Fruit fly (Drosophila melanogaster) whole organism, embryonic: Measurements from ENCODE around the gene Plzf.
A peak's percentile ranks its signal among the peaks of the same experiment; 100 is the strongest.

Experiments
- ATbp ChIP-seq: fragments of 200-800 bp; sonication (Bioruptor generic); optimal IDR thresholded peaks from 2 replicates; lab custom pipeline; 2017; ENCODE audit warnings: missing biosample characterization, mild to moderate bottlenecking, missing genetic modification characterization, missing genetic modification reagents
- Awh ChIP-seq: fragments of 200-800 bp; sonication (Bioruptor generic); IDR thresholded peaks from 2 replicates; pipeline ENCODE4, ENCODE4 v1.3.6; 2022; ENCODE audit warnings: missing biosample characterization, missing genetic modification characterization
- CG10209 ChIP-seq: fragments of 200-800 bp; sonication (Bioruptor generic); optimal IDR thresholded peaks from 3 replicates; lab custom pipeline; 2017; ENCODE audit warnings: missing biosample characterization, mild to moderate bottlenecking, missing genetic modification characterization, missing genetic modification reagents
- CG10267 ChIP-seq: fragments of 200-800 bp; sonication (Bioruptor generic); optimal IDR thresholded peaks from 2 replicates; lab custom pipeline; 2018; ENCODE audit warnings: missing biosample characterization, mild to moderate bottlenecking, missing genetic modification characterization, moderate library complexity
- CG10274 ChIP-seq: fragments of 200-800 bp; sonication (Bioruptor generic); optimal IDR thresholded peaks from 3 replicates; lab custom pipeline; 2017; ENCODE audit warnings: missing biosample characterization, mild to moderate bottlenecking, missing genetic modification characterization
- CG10565 ChIP-seq: fragments of 200-800 bp; sonication (Bioruptor generic); optimal IDR thresholded peaks from 3 replicates; lab custom pipeline; 2016; ENCODE audit warnings: missing biosample characterization, mild to moderate bottlenecking, missing genetic modification characterization
- CG11085 ChIP-seq: fragments of 200-800 bp; sonication (Bioruptor generic); IDR thresholded peaks from 2 replicates; pipeline ENCODE4 v1.3.6; 2022; ENCODE audit warnings: missing biosample characterization, missing genetic modification characterization
- CG12391 ChIP-seq: fragments of 200-800 bp; sonication (Bioruptor generic); optimal IDR thresholded peaks from 3 replicates; lab custom pipeline; 2018; ENCODE audit warnings: missing biosample characterization, mild to moderate bottlenecking, missing genetic modification characterization, moderate library complexity
- CG1602 ChIP-seq: fragments of 200-800 bp; sonication (Bioruptor generic); optimal IDR thresholded peaks from 3 replicates; lab custom pipeline; 2016; ENCODE audit warnings: missing biosample characterization, missing genetic modification characterization
- CG17912 ChIP-seq: fragments of 200-800 bp; sonication (Bioruptor generic); optimal IDR thresholded peaks from 2 replicates; lab custom pipeline; 2018; ENCODE audit warnings: missing biosample characterization, mild to moderate bottlenecking, missing genetic modification characterization
- CG30020 ChIP-seq: fragments of 200-800 bp; optimal IDR thresholded peaks from 2 replicates; lab custom pipeline; 2019; ENCODE audit warnings: missing biosample characterization, mild to moderate bottlenecking, missing genetic modification characterization, moderate library complexity
- CG31388 ChIP-seq: fragments of 200-800 bp; sonication (Bioruptor generic); optimal IDR thresholded peaks from 2 replicates; lab custom pipeline; 2016; ENCODE audit warnings: missing biosample characterization, missing genetic modification characterization
- CG6791 ChIP-seq: fragments of 200-800 bp; sonication (Bioruptor generic); IDR thresholded peaks from 3 replicates; pipeline ENCODE4 v1.3.6; 2022; ENCODE audit warnings: missing biosample characterization, missing genetic modification characterization; ENCODE audit not compliant: partially characterized antibody
- CG7357 ChIP-seq: fragments of 200-800 bp; sonication (Bioruptor generic); IDR thresholded peaks from 3 replicates; pipeline ENCODE4 v1.3.6; 2022; ENCODE audit warnings: missing biosample characterization, missing genetic modification characterization
- CG7963 ChIP-seq: fragments of 200-800 bp; sonication (Bioruptor generic); IDR thresholded peaks from 3 replicates; pipeline ENCODE4 v1.3.6; 2022; ENCODE audit warnings: missing biosample characterization, missing genetic modification characterization; ENCODE audit not compliant: partially characterized antibody
- CG9609 ChIP-seq: fragments of 200-800 bp; sonication (Bioruptor generic); optimal IDR thresholded peaks from 3 replicates; lab custom pipeline; 2016; ENCODE audit warnings: missing biosample characterization, missing genetic modification characterization
- CG9876 ChIP-seq: fragments of 200-800 bp; sonication (Bioruptor generic); optimal IDR thresholded peaks from 2 replicates; lab custom pipeline; 2016; ENCODE audit warnings: missing biosample characterization, missing genetic modification characterization
- CoRest ChIP-seq: fragments of 200-800 bp; sonication (Bioruptor generic); optimal IDR thresholded peaks from 3 replicates; lab custom pipeline; 2018; ENCODE audit warnings: missing biosample characterization, mild to moderate bottlenecking, missing genetic modification characterization, moderate library complexity
- D19B ChIP-seq: fragments of 200-800 bp; sonication (Bioruptor generic); optimal IDR thresholded peaks from 2 replicates; lab custom pipeline; 2017; ENCODE audit warnings: missing biosample characterization, mild to moderate bottlenecking, missing genetic modification characterization
- Dref ChIP-seq: fragments of 200-800 bp; sonication (Bioruptor generic); IDR thresholded peaks from 2 replicates; pipeline ENCODE4 v1.3.6; 2022; ENCODE audit warnings: missing biosample characterization, missing genetic modification characterization
- Ets65A ChIP-seq: fragments of 200-800 bp; sonication (Bioruptor generic); peaks from one replicate; lab custom pipeline; 2016; ENCODE audit warnings: missing biosample characterization, missing genetic modification characterization
- Gsc ChIP-seq: fragments of 200-800 bp; sonication (Bioruptor generic); IDR thresholded peaks from 2 replicates; pipeline ENCODE4 v1.3.6; 2022; ENCODE audit warnings: missing biosample characterization, missing genetic modification characterization
- HHEX ChIP-seq: fragments of 200-800 bp; sonication (Bioruptor generic); optimal IDR thresholded peaks from 3 replicates; lab custom pipeline; 2017; ENCODE audit warnings: missing biosample characterization, mild to moderate bottlenecking, missing genetic modification characterization, missing genetic modification reagents
- Hr78 ChIP-seq, 2 experiments: fragments of 200-800 bp in 1 of 2; fragments of >200 bp in 1 of 2; sonication (Bioruptor generic) in 1 of 2; optimal IDR thresholded peaks; 2 replicates each; lab custom pipeline; 2017 to 2019; ENCODE audit warnings: missing biosample characterization in 2 of 2, missing genetic modification characterization in 2 of 2, mild to moderate bottlenecking in 1 of 2, moderate library complexity in 1 of 2
- Lpt ChIP-seq: fragments of >200 bp; optimal IDR thresholded peaks from 2 replicates; lab custom pipeline; 2018; ENCODE audit warnings: missing biosample characterization, missing genetic modification characterization
- Opbp ChIP-seq: fragments of 200-800 bp; sonication (Bioruptor generic); IDR thresholded peaks from 3 replicates; pipeline ENCODE4 v1.3.6; 2022; ENCODE audit warnings: missing biosample characterization, missing genetic modification characterization; ENCODE audit not compliant: partially characterized antibody
- Rfx ChIP-seq: fragments of 200-800 bp; sonication (Bioruptor generic); IDR thresholded peaks from 2 replicates; pipeline ENCODE4 v1.3.6; 2022; ENCODE audit warnings: missing biosample characterization, missing genetic modification characterization
- amos ChIP-seq: fragments of 200-800 bp; sonication (Bioruptor generic); IDR thresholded peaks from 2 replicates; pipeline ENCODE4 v1.3.6; 2022; ENCODE audit warnings: missing biosample characterization, missing genetic modification characterization; ENCODE audit not compliant: partially characterized antibody
- ap ChIP-seq: fragments of 200-800 bp; sonication (Bioruptor generic); IDR thresholded peaks from 2 replicates; pipeline ENCODE4 v1.3.6; 2022; ENCODE audit warnings: missing biosample characterization, missing genetic modification characterization
- br ChIP-seq: fragments of >200 bp; optimal IDR thresholded peaks from 2 replicates; lab custom pipeline; 2017
- cad ChIP-seq: fragments of >200 bp; optimal IDR thresholded peaks from 2 replicates; lab custom pipeline; 2017; ENCODE audit warnings: missing biosample characterization, missing genetic modification characterization
- cato ChIP-seq: fragments of 200-800 bp; sonication (Bioruptor generic); optimal IDR thresholded peaks from 2 replicates; lab custom pipeline; 2016; ENCODE audit warnings: missing biosample characterization, missing genetic modification characterization, borderline replicate concordance
- da ChIP-seq: fragments of 200-800 bp; sonication (Bioruptor generic); optimal IDR thresholded peaks from 2 replicates; lab custom pipeline; 2016; ENCODE audit warnings: missing biosample characterization, missing genetic modification characterization
- emc ChIP-seq: fragments of 200-800 bp; sonication (Bioruptor generic); optimal IDR thresholded peaks from 2 replicates; lab custom pipeline; 2016; ENCODE audit warnings: missing biosample characterization, missing genetic modification characterization
- ewg ChIP-seq: fragments of 200-800 bp; sonication (Bioruptor generic); optimal IDR thresholded peaks from 3 replicates; lab custom pipeline; 2017; ENCODE audit warnings: mild to moderate bottlenecking, missing biosample characterization, missing genetic modification reagents, missing genetic modification characterization
- fd3F ChIP-seq: fragments of 200-800 bp; sonication (Bioruptor generic); optimal IDR thresholded peaks from 2 replicates; lab custom pipeline; 2018; ENCODE audit warnings: missing biosample characterization, mild to moderate bottlenecking, missing genetic modification characterization, moderate library complexity
- hbn ChIP-seq: fragments of 200-800 bp; sonication (Bioruptor generic); IDR thresholded peaks from 2 replicates; pipeline ENCODE4 v1.3.6; 2022; ENCODE audit warnings: missing biosample characterization, missing genetic modification characterization; ENCODE audit not compliant: partially characterized antibody
- her ChIP-seq: fragments of 200-800 bp; sonication (Bioruptor generic); optimal IDR thresholded peaks from 2 replicates; lab custom pipeline; 2016; ENCODE audit warnings: missing biosample characterization, missing genetic modification characterization
- jigr1 ChIP-seq: fragments of 200-800 bp; sonication (Bioruptor generic); IDR thresholded peaks from 3 replicates; pipeline ENCODE4 v1.3.6; 2022; ENCODE audit warnings: missing biosample characterization, missing genetic modification characterization
- ken ChIP-seq: fragments of 200-800 bp; sonication (Bioruptor generic); IDR thresholded peaks from 3 replicates; pipeline ENCODE4 v1.3.6; 2022; ENCODE audit warnings: missing biosample characterization, missing genetic modification characterization
- nau ChIP-seq: fragments of 200-800 bp; sonication (Bioruptor generic); optimal IDR thresholded peaks from 3 replicates; lab custom pipeline; 2017; ENCODE audit warnings: missing biosample characterization, mild to moderate bottlenecking, missing genetic modification characterization, missing genetic modification reagents
- org-1 ChIP-seq: fragments of 200-800 bp; sonication (Bioruptor generic); optimal IDR thresholded peaks from 2 replicates; lab custom pipeline; 2017; ENCODE audit warnings: missing biosample characterization, missing genetic modification characterization
- peb ChIP-seq: fragments of 200-800 bp; sonication (Bioruptor generic); IDR thresholded peaks from 2 replicates; pipeline ENCODE4 v1.3.6; 2022; ENCODE audit warnings: missing biosample characterization, missing genetic modification characterization
- prd ChIP-seq, 3 experiments: fragments of >200 bp in 2 of 3; fragments of 200-800 bp in 1 of 3; sonication (Bioruptor generic) in 1 of 3; optimal IDR thresholded peaks in 2 of 3; IDR thresholded peaks in 1 of 3; 2 replicates in 2 of 3; 3 replicates in 1 of 3; pipeline versions ENCODE4 v1.3.6 to Lab custom; 2017 to 2022; ENCODE audit warnings: missing biosample characterization in 1 of 3, missing genetic modification characterization in 1 of 3
- rib ChIP-seq: fragments of 200-800 bp; sonication (Bioruptor generic); IDR thresholded peaks from 2 replicates; pipeline ENCODE4 v1.3.6; 2022; ENCODE audit warnings: missing biosample characterization, missing genetic modification characterization
- run ChIP-seq: fragments of 200-800 bp; sonication (Bioruptor generic); optimal IDR thresholded peaks from 3 replicates; lab custom pipeline; 2018; ENCODE audit warnings: missing biosample characterization, mild to moderate bottlenecking, missing genetic modification characterization
- ssp ChIP-seq: fragments of 200-800 bp; sonication (Bioruptor generic); IDR thresholded peaks from 2 replicates; pipeline ENCODE4 v1.3.6; 2022; ENCODE audit warnings: missing biosample characterization, missing genetic modification characterization
- tx ChIP-seq: fragments of 200-800 bp; sonication (Bioruptor generic); optimal IDR thresholded peaks from 2 replicates; lab custom pipeline; 2016; ENCODE audit warnings: missing biosample characterization, missing genetic modification characterization

The Plzf gene

DNA sequence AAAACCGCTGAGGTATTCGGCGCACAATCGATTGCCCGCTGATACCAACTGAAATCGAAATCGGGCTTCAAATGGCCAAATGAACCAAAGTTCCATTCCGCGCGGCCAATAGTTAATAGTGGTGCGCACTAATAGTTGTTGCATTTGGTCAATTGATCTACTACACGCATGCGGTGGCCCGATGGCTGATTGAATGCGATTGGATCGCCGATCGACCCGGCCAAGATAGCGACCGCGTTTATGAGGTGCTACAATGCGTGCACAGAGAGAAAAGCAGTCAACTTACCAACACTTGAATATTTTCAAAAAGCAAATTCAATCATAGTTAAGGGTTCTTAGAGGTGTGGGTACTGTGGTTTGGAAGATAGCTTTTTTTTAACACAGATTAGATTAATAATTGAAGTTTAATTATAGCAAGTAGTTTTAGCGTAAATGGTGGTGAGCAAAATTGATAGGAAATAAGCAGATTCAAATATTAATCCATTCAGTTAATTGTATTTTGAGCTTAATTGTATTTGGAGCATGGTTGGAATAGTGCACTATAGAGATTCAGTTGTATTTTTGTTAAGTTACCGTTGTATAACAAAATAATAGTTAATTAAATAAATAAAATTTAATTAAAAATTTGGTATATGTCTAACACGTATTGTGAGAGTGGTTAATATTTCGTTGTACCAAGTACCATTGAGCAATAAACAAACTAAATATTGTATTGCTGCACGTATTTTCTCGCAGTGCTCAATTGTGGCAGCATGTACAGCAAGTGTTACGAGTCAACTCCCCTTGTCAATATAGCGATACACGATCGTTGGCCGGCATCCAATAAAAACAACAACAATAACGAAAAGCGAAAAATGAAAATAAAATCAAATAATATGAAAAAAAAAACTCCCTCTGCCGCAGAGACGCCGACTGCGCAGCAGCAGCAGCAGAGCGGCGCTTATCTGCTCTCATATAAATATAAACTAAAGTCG lies 22.0 kb downstream of the Plzf start (continued):
- TF ChIP-seq tx (GFP tag; lab: Kevin White, UChicago) (peak; percentile 11), org-1 (GFP tag; lab: Kevin White, UChicago) (peak; percentile 63), her (no peak), CG9876 (GFP tag; lab: Kevin White, UChicago) (no peak), run (no peak), CG7357 (GFP tag; lab: Robert Waterston, UW) (0 out of 3 replicates have a peak, but pooled peaks have one; percentile 27), Hr78 (GFP tag; optimal IDR thresholded peaks at IDR 0.05; lab: Kevin White, UChicago) (peak in 1 of 2 experiments; percentile 16), nau (GFP tag; lab: Kevin White, UChicago) (no peak), cato (GFP tag; lab: Kevin White, UChicago) (peak; percentile 29), CG9609 (GFP tag; lab: Kevin White, UChicago) (peak; percentile 22), hbn (GFP tag; lab: Robert Waterston, UW) (no peak), CG11085 (GFP tag; lab: Robert Waterston, UW) (peak; percentile 63), CG30020 (tag; lab: Kevin White, UChicago) (peak; percentile 11), CoRest (tag; lab: Kevin White, UChicago) (peak; percentile 81), CG7963 (GFP tag; lab: Robert Waterston, UW) (no peak), ssp (GFP tag; lab: Robert Waterston, UW) (no peak), CG10267 (tag; lab: Kevin White, UChicago) (peak; percentile 27), da (GFP tag; lab: Kevin White, UChicago) (peak; percentile 12), CG10565 (no peak), br (no peak), CG17912 (GFP tag; lab: Kevin White, UChicago) (no peak), ap (GFP tag; lab: Robert Waterston, UW) (no peak), cad (GFP tag; lab: Kevin White, UChicago) (no peak), CG6791 (GFP tag; lab: Robert Waterston, UW) (peak; percentile 9; the same call in 1 of the 3 replicates), Dref (peak; percentile 45), CG12391 (tag; lab: Kevin White, UChicago) (peak; percentile 69), CG1602 (peak; percentile 68), Gsc (GFP tag; lab: Robert Waterston, UW) (no peak), rib (GFP tag; lab: Robert Waterston, UW) (no peak), Ets65A (GFP tag; lab: Kevin White, UChicago) (peak; percentile 95), Lpt (GFP tag; lab: Kevin White, UChicago) (no peak), peb (GFP tag; lab: Robert Waterston, UW) (no peak), fd3F (GFP tag; lab: Kevin White, UChicago) (peak; percentile 4), CG31388 (no peak), CG10209 (GFP tag; lab: Kevin White, UChicago) (peak; percentile 70), CG10274 (GFP tag; lab: Kevin White, UChicago) (no peak), Rfx (GFP tag; lab: Robert Waterston, UW) (peak; percentile 55), D19B (no peak), jigr1 (GFP tag; lab: Robert Waterston, UW) (no peak), prd (optimal IDR thresholded peaks at IDR 0.05; lab: Kevin White, UChicago) (no peak), prd (GFP tag; IDR thresholded peaks at IDR 0.05; lab: Robert Waterston, UW) (peak; percentile 71), ATbp (peak; percentile 41), Awh (GFP tag; lab: Robert Waterston, UW) (peak; percentile 52), emc (GFP tag; lab: Kevin White, UChicago) (no peak), ewg (GFP tag; lab: Kevin White, UChicago) (peak; percentile 44), HHEX (peak; percentile 60), amos (GFP tag; lab: Robert Waterston, UW) (no peak), ken (GFP tag; lab: Robert Waterston, UW) (peak; percentile 55; the same call in 2 of the 3 replicates), Opbp (GFP tag; lab: Robert Waterston, UW) (no peak)
